Worm (Caenorhabditis elegans): ENCODE measurements around the gene C08F8.15.

- TF ChIP-seq ceh-58 (GFP tag; IDR thresholded peaks at IDR 0.05) (no peak), nhr-90 (tag; optimal IDR thresholded peaks at IDR 0.05) (no peak), D2030.7 (GFP tag; IDR thresholded peaks at IDR 0.05) (no peak)
Observed at ce11 chrIV:11169652-11170051, 9.0 kb upstream of the C08F8.15 start, which contains the start of gene nhr-67.

Data from whole organism, young adult.